Worm (Caenorhabditis elegans) whole organism, L4 larva: ENCODE measurements around the gene hda-11.

Experiments used
- F26F4.8 ChIP-seq: fragments of 200-800 bp; sonication (Bioruptor generic); conservative IDR thresholded peaks from 2 replicates; pipeline ENCODE4 v1.3.6; 2022; ENCODE audit warnings: missing genetic modification characterization, missing compliant biosample characterization
- Y48G9A.11 ChIP-seq: fragments of 200-800 bp; sonication (Bioruptor generic); IDR thresholded peaks from 2 replicates; pipeline ENCODE4 v1.3.6; 2022; ENCODE audit warnings: missing genetic modification reagents, missing genetic modification characterization, missing compliant biosample characterization
- ceh-20 ChIP-seq: fragments of 200-800 bp; sonication (Bioruptor generic); IDR thresholded peaks from 2 replicates; pipeline ENCODE4 v1.3.6; 2022; ENCODE audit warnings: missing genetic modification reagents, missing genetic modification characterization, missing compliant biosample characterization
- daf-16 ChIP-seq, 3 experiments: sonication (generic microtip); optimal IDR thresholded peaks; 2 replicates each; lab custom pipeline; 2016 to 2017; ENCODE audit warnings: missing genetic modification characterization in 3 of 3, missing genetic modification reagents in 3 of 3, mild to moderate bottlenecking in 2 of 3, missing compliant biosample characterization in 2 of 3, missing biosample characterization in 1 of 3, moderate library complexity in 1 of 3
- hlh-30 ChIP-seq: sonication (generic microtip); optimal IDR thresholded peaks from 2 replicates; lab custom pipeline; 2017; ENCODE audit warnings: antibody characterized with exemption, mild to moderate bottlenecking, missing genetic modification characterization, missing compliant biosample characterization; ENCODE audit not compliant: insufficient read depth
- lin-39 ChIP-seq: fragments of 150-350 bp; optimal IDR thresholded peaks from 2 replicates; lab custom pipeline; 2014; ENCODE audit warnings: missing biosample characterization, missing genetic modification reagents, missing genetic modification characterization
- zag-1 ChIP-seq: fragments of 150-350 bp; optimal IDR thresholded peaks from 2 replicates; lab custom pipeline; 2014; ENCODE audit warnings: missing biosample characterization, missing genetic modification characterization
- ztf-11 ChIP-seq: fragments of 150-350 bp; optimal IDR thresholded peaks from 2 replicates; lab custom pipeline; 2014; ENCODE audit warnings: missing biosample characterization, missing genetic modification characterization

ce11 chrV:10540024-10540423 is 14.0 kb downstream of the hda-11 start, which contains the start of gene degt-1:
- TF ChIP-seq Y48G9A.11 (GFP tag; lab: Robert Waterston, UW) (no peak), ztf-11 (tag; lab: Kevin White, UChicago) (no peak), F26F4.8 (no peak), lin-39 (tag; lab: Kevin White, UChicago) (no peak), daf-16 (GFP tag; optimal IDR thresholded peaks at IDR 0.05; lab: Kevin White, UChicago) (no peak), daf-16 (tag; optimal IDR thresholded peaks at IDR 0.05; lab: Kevin White, UChicago) (no peak), ceh-20 (GFP tag; lab: Robert Waterston, UW) (no peak), zag-1 (tag; lab: Kevin White, UChicago) (no peak), hlh-30 (tag; lab: Kevin White, UChicago) (no peak)
